Fruit fly (Drosophila melanogaster) whole organism, embryonic: ENCODE data around the gene CG32767.

Experiments
- Aef1 ChIP-seq: fragments of 200-800 bp; sonication (Bioruptor generic); IDR thresholded peaks from 3 replicates; pipeline ENCODE4 v1.3.6; 2022; ENCODE audit warnings: missing biosample characterization, missing genetic modification characterization
- B-H1 ChIP-seq: fragments of 200-800 bp; sonication (Bioruptor generic); IDR thresholded peaks from 3 replicates; pipeline ENCODE4 v1.3.6; 2022; ENCODE audit warnings: missing biosample characterization, missing genetic modification characterization
- CG10543 ChIP-seq: fragments of 200-800 bp; sonication (Bioruptor generic); optimal IDR thresholded peaks from 3 replicates; lab custom pipeline; 2017; ENCODE audit warnings: missing biosample characterization, mild to moderate bottlenecking, missing genetic modification characterization, moderate library complexity
- CG12071 ChIP-seq: fragments of 200-800 bp; sonication (Bioruptor generic); optimal IDR thresholded peaks from 3 replicates; lab custom pipeline; 2018; ENCODE audit warnings: missing biosample characterization, mild to moderate bottlenecking, missing genetic modification characterization
- CG12769 ChIP-seq: fragments of 200-800 bp; sonication (Bioruptor generic); optimal IDR thresholded peaks from 2 replicates; lab custom pipeline; 2019; ENCODE audit warnings: missing biosample characterization, mild to moderate bottlenecking, missing genetic modification characterization, moderate library complexity
- CG17186 ChIP-seq: fragments of 200-800 bp; sonication (Bioruptor generic); optimal IDR thresholded peaks from 3 replicates; lab custom pipeline; 2017; ENCODE audit warnings: missing biosample characterization, missing genetic modification reagents, missing genetic modification characterization
- CG18619 ChIP-seq: fragments of 200-800 bp; sonication (Bioruptor generic); optimal IDR thresholded peaks from 3 replicates; lab custom pipeline; 2017; ENCODE audit warnings: missing biosample characterization, mild to moderate bottlenecking, missing genetic modification characterization
- CG3995 ChIP-seq: fragments of 200-800 bp; sonication (Bioruptor generic); optimal IDR thresholded peaks from 3 replicates; lab custom pipeline; 2016; ENCODE audit warnings: missing biosample characterization, missing genetic modification characterization
- CG5245 ChIP-seq: fragments of 200-800 bp; sonication (Bioruptor generic); optimal IDR thresholded peaks from 3 replicates; lab custom pipeline; 2016; ENCODE audit warnings: missing biosample characterization, missing genetic modification characterization
- CG6765 ChIP-seq: fragments of 200-800 bp; sonication (Bioruptor generic); optimal IDR thresholded peaks from 3 replicates; lab custom pipeline; 2017; ENCODE audit warnings: missing biosample characterization, mild to moderate bottlenecking, missing genetic modification characterization
- CG6813 ChIP-seq: fragments of 200-800 bp; sonication (Bioruptor generic); optimal IDR thresholded peaks from 2 replicates; lab custom pipeline; 2017; ENCODE audit warnings: missing biosample characterization, missing genetic modification characterization, mild to moderate bottlenecking, moderate library complexity, missing genetic modification reagents
- CG7786 ChIP-seq: fragments of 200-800 bp; sonication (Bioruptor generic); optimal IDR thresholded peaks from 2 replicates; lab custom pipeline; 2016; ENCODE audit warnings: missing biosample characterization, missing genetic modification characterization
- CG9437 ChIP-seq: fragments of 200-800 bp; sonication (Bioruptor generic); optimal IDR thresholded peaks from 2 replicates; lab custom pipeline; 2018; ENCODE audit warnings: missing biosample characterization, mild to moderate bottlenecking, missing genetic modification characterization
- CG9817 ChIP-seq: fragments of 200-800 bp; sonication (Bioruptor generic); optimal IDR thresholded peaks from 2 replicates; lab custom pipeline; 2018; ENCODE audit warnings: missing biosample characterization, mild to moderate bottlenecking, missing genetic modification characterization, moderate library complexity
- CG9876 ChIP-seq: fragments of 200-800 bp; sonication (Bioruptor generic); optimal IDR thresholded peaks from 2 replicates; lab custom pipeline; 2016; ENCODE audit warnings: missing biosample characterization, missing genetic modification characterization
- CTCF ChIP-seq: fragments of 200-800 bp; sonication (Bioruptor generic); optimal IDR thresholded peaks from 2 replicates; lab custom pipeline; 2017; ENCODE audit warnings: missing biosample characterization, mild to moderate bottlenecking, missing genetic modification characterization, moderate library complexity
- Camta ChIP-seq: fragments of 200-800 bp; sonication (Bioruptor generic); optimal IDR thresholded peaks from 2 replicates; lab custom pipeline; 2016; ENCODE audit warnings: missing biosample characterization, missing genetic modification characterization
- D19B ChIP-seq: fragments of 200-800 bp; sonication (Bioruptor generic); optimal IDR thresholded peaks from 2 replicates; lab custom pipeline; 2017; ENCODE audit warnings: missing biosample characterization, mild to moderate bottlenecking, missing genetic modification characterization
- Deaf1 ChIP-seq: fragments of 200-800 bp; optimal IDR thresholded peaks from 3 replicates; lab custom pipeline; 2019; ENCODE audit warnings: missing biosample characterization, mild to moderate bottlenecking, missing genetic modification characterization, moderate library complexity
- Elba2 ChIP-seq: fragments of 200-800 bp; sonication (Bioruptor generic); optimal IDR thresholded peaks from 3 replicates; lab custom pipeline; 2016; ENCODE audit warnings: missing biosample characterization, missing genetic modification characterization
- Hey ChIP-seq: fragments of 200-800 bp; sonication (Bioruptor generic); optimal IDR thresholded peaks from 3 replicates; lab custom pipeline; 2018; ENCODE audit warnings: missing biosample characterization, mild to moderate bottlenecking, missing genetic modification characterization
- Hmx ChIP-seq: fragments of 200-800 bp; sonication (Bioruptor generic); optimal IDR thresholded peaks from 2 replicates; lab custom pipeline; 2016; ENCODE audit warnings: missing biosample characterization, missing genetic modification characterization
- Lhr ChIP-seq: fragments of 200-800 bp; sonication (Bioruptor generic); optimal IDR thresholded peaks from 3 replicates; lab custom pipeline; 2017; ENCODE audit warnings: mild to moderate bottlenecking, missing biosample characterization, missing genetic modification reagents, missing genetic modification characterization
- Lim3 ChIP-seq: fragments of 200-800 bp; sonication (Bioruptor generic); IDR thresholded peaks from 2 replicates; pipeline ENCODE4 v1.3.6; 2022; ENCODE audit warnings: missing biosample characterization, missing genetic modification characterization
- Lpt ChIP-seq: fragments of >200 bp; optimal IDR thresholded peaks from 2 replicates; lab custom pipeline; 2018; ENCODE audit warnings: missing biosample characterization, missing genetic modification characterization
- NC2α ChIP-seq: fragments of 200-800 bp; sonication (Bioruptor generic); optimal IDR thresholded peaks from 2 replicates; lab custom pipeline; 2016; ENCODE audit warnings: missing biosample characterization, missing genetic modification characterization
- Rfx ChIP-seq: fragments of 200-800 bp; sonication (Bioruptor generic); IDR thresholded peaks from 2 replicates; pipeline ENCODE4 v1.3.6; 2022; ENCODE audit warnings: missing biosample characterization, missing genetic modification characterization
- Sry-δ ChIP-seq: fragments of 200-800 bp; sonication (Bioruptor generic); optimal IDR thresholded peaks from 2 replicates; lab custom pipeline; 2016; ENCODE audit warnings: missing biosample characterization, missing genetic modification characterization
- Stat92E ChIP-seq, 3 experiments: fragments of >200 bp in 2 of 3; fragments of 200-800 bp in 1 of 3; sonication (Bioruptor generic) in 1 of 3; optimal IDR thresholded peaks; 2 replicates each; lab custom pipeline; 2017 to 2019; ENCODE audit warnings: missing biosample characterization in 3 of 3, missing genetic modification characterization in 3 of 3, mild to moderate bottlenecking in 1 of 3, moderate library complexity in 1 of 3
- ac ChIP-seq: fragments of 200-800 bp; sonication (Bioruptor generic); optimal IDR thresholded peaks from 3 replicates; lab custom pipeline; 2017; ENCODE audit warnings: missing biosample characterization, mild to moderate bottlenecking, missing genetic modification characterization
- az2 ChIP-seq: fragments of 200-800 bp; sonication (Bioruptor generic); optimal IDR thresholded peaks from 3 replicates; lab custom pipeline; 2016; ENCODE audit warnings: missing biosample characterization, missing genetic modification characterization
- bsh ChIP-seq, 2 experiments: fragments of 200-800 bp; sonication (Bioruptor generic); optimal IDR thresholded peaks; 2 replicates each; lab custom pipeline; 2017 to 2018; ENCODE audit warnings: mild to moderate bottlenecking in 2 of 2, missing biosample characterization in 2 of 2, missing genetic modification characterization in 2 of 2, moderate library complexity in 1 of 2
- cas ChIP-seq: fragments of 200-800 bp; sonication (Bioruptor generic); IDR thresholded peaks from 2 replicates; pipeline ENCODE4 v1.3.6; 2022; ENCODE audit warnings: missing biosample characterization, missing genetic modification characterization
- crol ChIP-seq: fragments of 200-800 bp; sonication (Bioruptor generic); IDR thresholded peaks from 2 replicates; pipeline ENCODE4 v1.3.6; 2022; ENCODE audit warnings: missing biosample characterization, missing genetic modification characterization
- dan ChIP-seq: fragments of 200-800 bp; sonication (Bioruptor generic); IDR thresholded peaks from 2 replicates; pipeline ENCODE4 v1.3.6; 2022; ENCODE audit warnings: missing biosample characterization, missing genetic modification characterization
- danr ChIP-seq: fragments of 200-800 bp; sonication (Bioruptor generic); IDR thresholded peaks from 2 replicates; pipeline ENCODE4 v1.3.6; 2022; ENCODE audit warnings: missing biosample characterization, missing genetic modification characterization
- ems ChIP-seq: fragments of 200-800 bp; sonication (Bioruptor generic); optimal IDR thresholded peaks from 3 replicates; lab custom pipeline; 2016; ENCODE audit warnings: missing biosample characterization, missing genetic modification characterization
- gt ChIP-seq: fragments of 200-800 bp; sonication (Bioruptor generic); IDR thresholded peaks from 2 replicates; pipeline ENCODE4 v1.3.6; 2022; ENCODE audit warnings: missing biosample characterization, missing genetic modification characterization
- ham ChIP-seq: fragments of 200-800 bp; sonication (Bioruptor generic); IDR thresholded peaks from 2 replicates; pipeline ENCODE4 v1.3.6; 2022; ENCODE audit warnings: missing biosample characterization, missing genetic modification characterization
- inv ChIP-seq: fragments of 200-800 bp; sonication (Bioruptor generic); IDR thresholded peaks from 2 replicates; pipeline ENCODE4 v1.3.6; 2022; ENCODE audit warnings: missing biosample characterization, missing genetic modification characterization; ENCODE audit not compliant: partially characterized antibody
- pum ChIP-seq: fragments of 200-800 bp; sonication (Bioruptor generic); optimal IDR thresholded peaks from 2 replicates; lab custom pipeline; 2016; ENCODE audit warnings: missing biosample characterization, missing genetic modification characterization
- pzg ChIP-seq: fragments of 200-800 bp; sonication (Bioruptor generic); optimal IDR thresholded peaks from 3 replicates; lab custom pipeline; 2018; ENCODE audit warnings: missing biosample characterization, mild to moderate bottlenecking, missing genetic modification characterization, moderate library complexity
- sens-2 ChIP-seq: fragments of 200-800 bp; sonication (Bioruptor generic); IDR thresholded peaks from 2 replicates; pipeline ENCODE4 v1.3.6; 2022; ENCODE audit warnings: missing biosample characterization, missing genetic modification characterization
- shn ChIP-seq: fragments of 200-800 bp; sonication (Bioruptor generic); optimal IDR thresholded peaks from 3 replicates; lab custom pipeline; 2016; ENCODE audit warnings: missing biosample characterization, missing genetic modification characterization
- sim ChIP-seq: fragments of 200-800 bp; sonication (Bioruptor generic); IDR thresholded peaks from 2 replicates; pipeline ENCODE4 v1.3.6; 2022; ENCODE audit warnings: missing biosample characterization, missing genetic modification characterization
- slbo ChIP-seq: fragments of 200-800 bp; sonication (Bioruptor generic); IDR thresholded peaks from 2 replicates; pipeline ENCODE4 v1.3.6; 2022; ENCODE audit warnings: missing biosample characterization, missing genetic modification characterization
- sob ChIP-seq: fragments of 200-800 bp; sonication (Bioruptor generic); IDR thresholded peaks from 2 replicates; pipeline ENCODE4 v1.3.6; 2022; ENCODE audit warnings: missing biosample characterization, missing genetic modification characterization
- ssp ChIP-seq: fragments of 200-800 bp; sonication (Bioruptor generic); IDR thresholded peaks from 2 replicates; pipeline ENCODE4 v1.3.6; 2022; ENCODE audit warnings: missing biosample characterization, missing genetic modification characterization
- stc ChIP-seq: fragments of 200-800 bp; sonication (Bioruptor generic); IDR thresholded peaks from 2 replicates; pipeline ENCODE4 v1.3.6; 2022; ENCODE audit warnings: missing biosample characterization, missing genetic modification characterization
- tio ChIP-seq: fragments of 200-800 bp; sonication (Bioruptor generic); optimal IDR thresholded peaks from 2 replicates; lab custom pipeline; 2017; ENCODE audit warnings: missing biosample characterization, missing genetic modification characterization, inconsistent platforms
- toy ChIP-seq: fragments of 200-800 bp; sonication (Bioruptor generic); IDR thresholded peaks from 2 replicates; pipeline ENCODE4 v1.3.6; 2022; ENCODE audit warnings: missing biosample characterization, missing genetic modification characterization
- unpg ChIP-seq: fragments of 200-800 bp; sonication (Bioruptor generic); optimal IDR thresholded peaks from 3 replicates; lab custom pipeline; 2018; ENCODE audit warnings: missing biosample characterization, mild to moderate bottlenecking, missing genetic modification characterization, moderate library complexity
- vnd ChIP-seq: fragments of 200-800 bp; sonication (Bioruptor generic); IDR thresholded peaks from 3 replicates; pipeline ENCODE4 v1.3.6; 2022; ENCODE audit warnings: missing biosample characterization, missing genetic modification characterization; ENCODE audit not compliant: partially characterized antibody

CG32767 gene

DNA sequence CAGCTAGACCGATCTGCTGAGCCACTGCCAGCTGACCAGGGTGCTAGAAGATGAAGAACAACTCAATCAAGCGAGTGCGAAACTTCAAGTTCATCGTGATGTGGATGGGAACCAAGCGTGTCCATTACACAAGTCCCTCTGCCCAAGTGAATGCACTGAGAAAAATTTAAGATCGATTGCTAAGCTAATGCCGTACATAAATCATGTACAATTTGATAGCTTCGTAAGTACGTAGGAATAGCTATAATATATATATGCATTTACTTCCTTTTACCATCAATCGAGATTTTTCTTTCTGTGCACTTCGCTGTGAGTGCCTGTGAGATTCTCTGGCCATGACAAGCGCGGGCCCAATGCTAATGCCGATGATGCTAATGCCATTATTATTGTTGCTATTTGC lies 46.2 kb downstream of the CG32767 start (continued):
- no peak for TF ChIP-seq NC2α
- TF ChIP-seq CTCF (GFP tag; lab: Kevin White, UChicago), result no peak
- no peak for TF ChIP-seq toy (GFP tag; lab: Robert Waterston, UW)
- TF ChIP-seq ham (GFP tag; lab: Robert Waterston, UW), result no peak
- no peak for TF ChIP-seq cas (GFP tag; lab: Robert Waterston, UW)
- no peak for TF ChIP-seq CG9817 (tag; lab: Kevin White, UChicago)
- no peak for TF ChIP-seq sim
- no peak for TF ChIP-seq Hmx (GFP tag; lab: Kevin White, UChicago)
- TF ChIP-seq dan (GFP tag; lab: Robert Waterston, UW), result no peak
- no peak for TF ChIP-seq pum (GFP tag; lab: Kevin White, UChicago)
- no peak for TF ChIP-seq inv (GFP tag; lab: Robert Waterston, UW)
- no peak for TF ChIP-seq Camta
- TF ChIP-seq stc (GFP tag; lab: Robert Waterston, UW), result no peak
- TF ChIP-seq ems (GFP tag; lab: Kevin White, UChicago), result no peak
- no peak for TF ChIP-seq CG5245 (GFP tag; lab: Kevin White, UChicago)
- 0 out of 2 replicates have a peak, but pooled peaks have one; percentile 28 for TF ChIP-seq Rfx (GFP tag; lab: Robert Waterston, UW)
- TF ChIP-seq CG12071, result no peak
- TF ChIP-seq sob (GFP tag; lab: Robert Waterston, UW), result 0 out of 2 replicates have a peak, but pooled peaks have one; percentile 29
- TF ChIP-seq Lhr (GFP tag; lab: Kevin White, UChicago), result no peak
- TF ChIP-seq B-H1 (GFP tag; lab: Robert Waterston, UW), result no peak
- TF ChIP-seq Lpt (GFP tag; lab: Kevin White, UChicago), result no peak
- TF ChIP-seq gt (GFP tag; lab: Robert Waterston, UW), result no peak
- TF ChIP-seq vnd (GFP tag; lab: Robert Waterston, UW), result no peak
- TF ChIP-seq CG9876 (GFP tag; lab: Kevin White, UChicago), result no peak
- peak; percentile 28 for TF ChIP-seq unpg (GFP tag; lab: Kevin White, UChicago)
- no peak for TF ChIP-seq ssp (GFP tag; lab: Robert Waterston, UW)
- TF ChIP-seq danr (GFP tag; lab: Robert Waterston, UW), result no peak
- TF ChIP-seq az2 (GFP tag; lab: Kevin White, UChicago), result no peak
- TF ChIP-seq CG17186, result no peak
- TF ChIP-seq CG3995, result no peak
- TF ChIP-seq Deaf1 (tag; lab: Kevin White, UChicago), result no peak
- no peak for TF ChIP-seq CG7786 (GFP tag; lab: Kevin White, UChicago)
- TF ChIP-seq CG10543 (GFP tag; lab: Kevin White, UChicago), result no peak
- TF ChIP-seq Sry-δ (GFP tag; lab: Kevin White, UChicago), result no peak
- TF ChIP-seq D19B (GFP tag; lab: Kevin White, UChicago), result no peak
- TF ChIP-seq Aef1, result no peak
- peak; percentile 48 for TF ChIP-seq slbo (GFP tag; lab: Robert Waterston, UW)
- TF ChIP-seq ac (GFP tag; lab: Kevin White, UChicago), result no peak
- TF ChIP-seq Elba2 (GFP tag; lab: Kevin White, UChicago), result no peak
- TF ChIP-seq CG18619 (GFP tag; lab: Kevin White, UChicago), result no peak
- no peak for TF ChIP-seq crol (GFP tag; lab: Robert Waterston, UW)
- TF ChIP-seq pzg (GFP tag; lab: Kevin White, UChicago), result no peak
- no peak for TF ChIP-seq shn (GFP tag; lab: Kevin White, UChicago)
- TF ChIP-seq CG6765 (GFP tag; lab: Kevin White, UChicago), result no peak
- TF ChIP-seq bsh (GFP tag; optimal IDR thresholded peaks at IDR 0.05; lab: Kevin White, UChicago), result peak in 1 of 2 experiments; percentile 39
- no peak for TF ChIP-seq CG6813 (GFP tag; lab: Kevin White, UChicago)
- TF ChIP-seq CG9437 (GFP tag; lab: Kevin White, UChicago), result no peak
- TF ChIP-seq tio (GFP tag; lab: Kevin White, UChicago), result no peak
- TF ChIP-seq Stat92E (GFP tag; optimal IDR thresholded peaks at IDR 0.05; lab: Kevin White, UChicago), result no peak
- no peak for TF ChIP-seq Lim3
- no peak for TF ChIP-seq sens-2
- peak; percentile 47 for TF ChIP-seq CG12769 (tag; lab: Kevin White, UChicago)
- no peak for TF ChIP-seq Hey (tag; lab: Kevin White, UChicago)
